Worm (Caenorhabditis elegans) whole organism, L3 larva: ENCODE results near the gene aqp-4.

Source experiments
- ZK546.5 ChIP-seq: sonication (generic microtip); optimal IDR thresholded peaks from 2 replicates; lab custom pipeline; 2017; ENCODE audit warnings: missing biosample characterization, missing genetic modification characterization
- ceh-16 ChIP-seq: sonication (generic microtip); optimal IDR thresholded peaks from 2 replicates; lab custom pipeline; 2017; ENCODE audit warnings: missing biosample characterization, missing genetic modification characterization
- ceh-9 ChIP-seq: sonication (generic microtip); optimal IDR thresholded peaks from 2 replicates; lab custom pipeline; 2018; ENCODE audit warnings: missing biosample characterization, missing genetic modification characterization
- egl-5 ChIP-seq: fragments of 150-350 bp; optimal IDR thresholded peaks from 2 replicates; lab custom pipeline; 2017; ENCODE audit warnings: missing biosample characterization, missing genetic modification reagents, missing genetic modification characterization, inconsistent platforms
- elt-1 ChIP-seq: fragments of 150-350 bp; optimal IDR thresholded peaks from 2 replicates; lab custom pipeline; 2014; ENCODE audit warnings: missing biosample characterization, missing genetic modification characterization
- elt-2 ChIP-seq: sonication (generic microtip); optimal IDR thresholded peaks from 2 replicates; lab custom pipeline; 2016; ENCODE audit warnings: missing genetic modification reagents, mild to moderate bottlenecking, missing genetic modification characterization, missing compliant biosample characterization
- eor-1 ChIP-seq, 2 experiments: fragments of 150-350 bp; optimal IDR thresholded peaks; 2 replicates each; lab custom pipeline; 2014 to 2018; ENCODE audit warnings: missing biosample characterization in 2 of 2, missing genetic modification characterization in 2 of 2
- fkh-10 ChIP-seq: sonication (generic microtip); optimal IDR thresholded peaks from 2 replicates; lab custom pipeline; 2017; ENCODE audit warnings: missing biosample characterization, missing genetic modification reagents, missing genetic modification characterization
- fkh-2 ChIP-seq: fragments of 150-350 bp; optimal IDR thresholded peaks from 2 replicates; lab custom pipeline; 2014; ENCODE audit warnings: missing biosample characterization, missing genetic modification reagents, missing genetic modification characterization
- fos-1 ChIP-seq: fragments of 150-350 bp; optimal IDR thresholded peaks from 2 replicates; lab custom pipeline; 2014; ENCODE audit warnings: missing biosample characterization, missing genetic modification characterization
- lin-15B ChIP-seq: fragments of 150-350 bp; optimal IDR thresholded peaks from 2 replicates; lab custom pipeline; 2014; ENCODE audit warnings: missing biosample characterization, missing genetic modification characterization
- lin-39 ChIP-seq: fragments of 150-350 bp; optimal IDR thresholded peaks from 2 replicates; lab custom pipeline; 2018; ENCODE audit warnings: missing biosample characterization, missing genetic modification reagents, missing genetic modification characterization
- lsy-12 ChIP-seq: sonication (generic microtip); optimal IDR thresholded peaks from 2 replicates; lab custom pipeline; 2016; ENCODE audit warnings: mild to moderate bottlenecking, missing genetic modification characterization, missing compliant biosample characterization
- mml-1 ChIP-seq: fragments of 150-350 bp; sonication (generic microtip); optimal IDR thresholded peaks from 3 replicates; lab custom pipeline; 2014; ENCODE audit warnings: missing biosample characterization, missing genetic modification characterization
- nfya-1 ChIP-seq: sonication (generic microtip); optimal IDR thresholded peaks from 2 replicates; lab custom pipeline; 2017; ENCODE audit warnings: missing genetic modification characterization, mild to moderate bottlenecking, missing compliant biosample characterization, antibody characterized with exemption, moderate library complexity; ENCODE audit not compliant: insufficient read depth
- nhr-11 ChIP-seq: fragments of 150-350 bp; optimal IDR thresholded peaks from 2 replicates; lab custom pipeline; 2014; ENCODE audit warnings: missing biosample characterization, missing genetic modification characterization
- nhr-12 ChIP-seq: fragments of 150-350 bp; optimal IDR thresholded peaks from 2 replicates; lab custom pipeline; 2014; ENCODE audit warnings: missing biosample characterization, missing genetic modification characterization
- nhr-23 ChIP-seq: fragments of 150-350 bp; optimal IDR thresholded peaks from 2 replicates; lab custom pipeline; 2014; ENCODE audit warnings: missing biosample characterization, missing genetic modification reagents, missing genetic modification characterization
- nhr-237 ChIP-seq: fragments of 150-350 bp; optimal IDR thresholded peaks from 2 replicates; lab custom pipeline; 2014; ENCODE audit warnings: missing biosample characterization, missing genetic modification characterization
- nhr-28 ChIP-seq: fragments of 150-350 bp; optimal IDR thresholded peaks from 2 replicates; lab custom pipeline; 2014; ENCODE audit warnings: missing biosample characterization, missing genetic modification characterization
- nhr-67 ChIP-seq: fragments of 150-350 bp; optimal IDR thresholded peaks from 2 replicates; lab custom pipeline; 2014; ENCODE audit warnings: missing biosample characterization, missing genetic modification characterization
- nhr-76 ChIP-seq: fragments of 150-350 bp; sonication (generic microtip); optimal IDR thresholded peaks from 5 replicates; lab custom pipeline; 2014; ENCODE audit warnings: missing biosample characterization, missing genetic modification characterization
- nhr-77 ChIP-seq: fragments of 150-350 bp; optimal IDR thresholded peaks from 2 replicates; lab custom pipeline; 2014; ENCODE audit warnings: missing biosample characterization, missing genetic modification characterization
- pqm-1 ChIP-seq: fragments of 150-350 bp; optimal IDR thresholded peaks from 2 replicates; lab custom pipeline; 2017; ENCODE audit warnings: missing biosample characterization, missing genetic modification characterization, inconsistent platforms
- snpc-4 ChIP-seq: fragments of 150-350 bp; optimal IDR thresholded peaks from 2 replicates; lab custom pipeline; 2014; ENCODE audit warnings: missing biosample characterization, missing genetic modification characterization
- tbx-2 ChIP-seq: sonication (generic microtip); optimal IDR thresholded peaks from 2 replicates; lab custom pipeline; 2016; ENCODE audit warnings: mild to moderate bottlenecking, missing genetic modification characterization, missing compliant biosample characterization
- zag-1 ChIP-seq: fragments of 150-350 bp; optimal IDR thresholded peaks from 2 replicates; lab custom pipeline; 2014; ENCODE audit warnings: missing biosample characterization, missing genetic modification characterization
- ztf-4 ChIP-seq: fragments of 150-350 bp; optimal IDR thresholded peaks from 2 replicates; lab custom pipeline; 2014; ENCODE audit warnings: missing biosample characterization, missing genetic modification characterization

aqp-4 gene

DNA sequence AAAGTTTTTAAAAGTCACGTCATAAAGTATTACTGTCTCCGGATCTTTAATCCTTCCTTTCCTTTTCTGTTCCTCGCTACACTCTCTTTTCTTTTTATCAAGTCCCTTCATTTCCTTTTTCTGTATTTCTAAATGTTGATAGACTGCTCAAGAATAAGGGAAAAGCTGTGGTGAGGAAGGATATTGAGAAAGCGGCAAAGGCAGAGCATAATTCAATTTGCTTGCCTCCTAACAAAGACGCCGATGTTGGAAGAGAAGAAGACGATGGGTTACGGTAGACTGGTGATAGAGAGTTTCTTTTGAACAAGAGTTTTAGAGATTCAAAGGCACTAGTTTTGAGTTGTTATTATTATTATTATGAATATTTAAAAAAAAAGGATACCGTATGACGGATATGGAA, 28.3 kb downstream of the aqp-4 start:
- peak; percentile 99 for TF ChIP-seq fkh-10 (GFP tag; lab: Kevin White, UChicago)
- no peak for TF ChIP-seq nhr-11 (tag; lab: Kevin White, UChicago)
- TF ChIP-seq nfya-1 (tag; lab: Kevin White, UChicago), result peak; percentile 64
- TF ChIP-seq eor-1 (tag; optimal IDR thresholded peaks at IDR 0.05; lab: Kevin White, UChicago), result no peak

DNA sequence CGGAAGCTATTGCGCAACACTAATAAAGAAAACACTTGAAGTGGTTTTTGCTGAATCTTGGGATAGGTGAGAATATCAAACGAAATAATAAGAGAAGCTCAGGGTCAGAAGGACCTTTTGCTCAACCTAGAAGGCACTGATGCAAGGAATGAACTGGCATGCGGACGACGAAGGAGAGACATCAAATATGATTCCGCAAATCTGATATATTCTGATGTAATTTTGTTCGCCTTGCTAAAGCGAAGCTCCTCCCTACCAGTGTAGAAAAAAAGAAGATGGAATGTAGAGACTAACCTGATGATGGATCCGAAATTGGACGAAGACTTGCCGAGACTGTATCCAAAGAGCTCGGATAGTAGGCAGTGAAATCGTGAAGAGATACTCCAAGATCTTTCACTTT, 30.6 kb downstream of the aqp-4 start:
- TF ChIP-seq zag-1 (tag; lab: Kevin White, UChicago) (no peak), fkh-10 (GFP tag; lab: Kevin White, UChicago) (peak; percentile 24)

DNA sequence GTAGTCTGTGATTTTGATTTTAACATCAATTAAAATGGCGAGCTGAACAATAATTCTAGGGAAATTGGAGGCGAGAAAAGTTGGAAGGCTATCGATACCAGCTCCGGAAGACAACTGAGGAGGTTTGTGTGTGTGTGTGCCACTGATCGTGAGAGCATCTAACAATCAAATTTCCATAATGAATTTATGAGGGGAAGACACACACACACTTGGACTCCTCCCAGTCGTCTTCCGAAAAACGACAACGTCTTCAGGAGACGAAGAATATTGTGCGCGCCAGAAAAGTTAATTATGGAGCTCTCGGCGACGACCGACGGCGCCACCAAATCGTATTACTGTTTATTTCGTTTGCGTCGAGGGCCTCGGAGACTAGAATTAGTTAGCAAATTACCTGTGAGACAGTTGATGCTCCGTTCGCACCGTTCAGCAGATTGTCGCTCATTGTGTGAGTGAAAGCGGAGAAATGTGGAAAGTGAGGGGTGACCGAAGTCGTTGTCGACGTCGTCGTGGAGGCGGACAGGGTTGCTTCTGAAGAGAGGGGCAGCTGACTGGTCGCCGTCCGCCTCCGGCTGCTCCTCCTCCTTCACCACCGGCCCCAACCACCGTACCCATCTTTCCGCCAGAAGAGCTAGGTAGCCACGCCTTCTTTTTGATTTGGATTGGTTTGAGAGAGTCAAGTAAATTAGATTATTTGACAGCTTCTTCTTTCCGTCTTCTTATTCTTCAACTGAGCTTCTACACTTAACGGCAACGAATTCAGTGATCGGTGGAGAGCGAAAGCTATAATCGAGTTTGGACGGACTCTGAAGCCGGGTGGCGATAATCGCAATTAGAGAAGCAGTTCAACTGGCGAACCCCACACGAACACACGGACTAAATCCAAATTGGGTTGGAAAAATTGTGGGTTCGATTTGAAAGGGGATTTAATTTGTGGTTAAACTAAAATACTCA, 31.7 kb downstream of the aqp-4 start, which contains the start of gene unc-42:
unc-42 (minus strand) TSS at position 564 of the 951 bp plus-strand sequence.
- TF ChIP-seq fkh-10 (GFP tag; lab: Kevin White, UChicago), result peak; percentile 56
- TF ChIP-seq nfya-1 (tag; lab: Kevin White, UChicago), result peak; percentile 61
- no peak for TF ChIP-seq lin-15B (tag; lab: Kevin White, UChicago)

DNA sequence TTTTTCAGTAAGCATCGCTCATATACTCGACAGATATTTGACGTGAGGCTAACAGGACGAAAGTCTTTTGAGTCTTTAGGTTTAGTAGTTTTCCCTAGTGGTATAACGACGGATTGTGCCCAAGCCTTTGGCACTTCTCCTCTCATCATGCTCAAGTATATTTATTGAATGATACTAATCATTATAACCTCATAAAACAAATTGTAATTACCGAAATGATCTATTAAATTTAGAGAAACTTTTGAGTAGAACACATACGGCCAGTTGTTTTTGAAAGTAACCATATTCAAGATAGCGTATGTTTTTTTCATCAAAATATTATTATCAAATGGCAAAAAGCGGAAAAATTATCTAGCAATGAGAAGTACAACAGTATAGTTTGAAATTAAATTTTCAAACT, 34.0 kb downstream of the aqp-4 start:
- no peak for TF ChIP-seq pqm-1 (tag; lab: Kevin White, UChicago)
- TF ChIP-seq lsy-12 (tag; lab: Kevin White, UChicago), result no peak
- TF ChIP-seq nhr-23 (tag; lab: Kevin White, UChicago), result no peak

DNA sequence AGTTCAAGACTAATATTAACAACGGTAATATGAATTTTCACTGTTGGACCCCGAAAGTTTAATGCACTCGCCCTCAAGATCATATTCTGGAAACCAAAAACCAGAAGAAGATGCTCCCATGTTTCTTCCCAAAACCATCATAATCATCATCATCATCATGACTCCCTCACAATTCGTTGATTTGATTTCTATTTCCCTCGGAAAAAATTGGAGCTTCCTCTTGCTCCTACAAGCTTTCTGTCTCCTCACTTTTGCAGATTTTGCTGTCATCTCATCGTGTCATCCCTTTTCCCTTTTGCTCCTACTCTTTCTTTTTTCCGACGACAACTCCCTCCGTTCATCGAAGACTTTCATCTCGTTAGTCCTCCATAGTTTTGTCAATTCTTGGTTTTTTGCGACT, 34.6 kb downstream of the aqp-4 start, which contains the start of gene F46B6.2:
F46B6.2 (plus strand) TSS at position 316 of the 400 bp plus-strand sequence.
- no peak for TF ChIP-seq nhr-237 (tag; lab: Kevin White, UChicago)
- TF ChIP-seq nhr-12, result no peak
- no peak for TF ChIP-seq nhr-23 (tag; lab: Kevin White, UChicago)
- no peak for TF ChIP-seq elt-2 (tag; lab: Kevin White, UChicago)
- no peak for TF ChIP-seq tbx-2 (tag; lab: Kevin White, UChicago)
- no peak for TF ChIP-seq nhr-28 (tag; lab: Kevin White, UChicago)
- no peak for TF ChIP-seq lin-39 (tag; lab: Kevin White, UChicago)
- TF ChIP-seq mml-1 (tag; lab: Kevin White, UChicago), result no peak
- no peak for TF ChIP-seq nhr-67
- TF ChIP-seq lin-15B (tag; lab: Kevin White, UChicago), result no peak
- no peak for TF ChIP-seq ztf-4
- no peak for TF ChIP-seq ZK546.5 (tag; lab: Kevin White, UChicago)
- no peak for TF ChIP-seq nhr-76
- TF ChIP-seq elt-1 (tag; lab: Kevin White, UChicago), result no peak

DNA sequence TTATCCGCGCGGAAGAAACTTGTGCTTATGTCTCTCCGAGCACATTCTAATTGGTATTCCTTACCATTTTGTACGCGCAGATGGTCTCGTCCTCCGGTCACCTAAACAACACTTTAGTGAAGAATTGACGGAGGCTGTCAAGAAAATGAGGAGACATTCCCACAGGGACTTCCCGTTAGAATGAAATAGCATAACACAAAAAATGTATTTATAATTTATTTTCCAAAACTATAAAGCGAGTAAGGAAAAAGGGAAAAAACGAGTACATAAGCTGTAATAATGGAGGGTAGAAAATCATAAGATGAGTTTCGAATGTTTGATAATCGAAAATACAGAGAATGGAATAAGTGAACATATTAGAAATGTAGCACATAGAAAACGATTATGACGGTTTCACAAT, 38.4 kb downstream of the aqp-4 start, which contains the start of gene F46B6.12:
F46B6.12 (minus strand) TSS at position 101 of the 400 bp plus-strand sequence.
- TF ChIP-seq snpc-4 (tag; lab: Kevin White, UChicago) (no peak), fkh-10 (GFP tag; lab: Kevin White, UChicago) (no peak), tbx-2 (tag; lab: Kevin White, UChicago) (no peak), ceh-16 (tag; lab: Kevin White, UChicago) (no peak), egl-5 (tag; lab: Kevin White, UChicago) (no peak), ceh-9 (no peak), zag-1 (tag; lab: Kevin White, UChicago) (no peak), ztf-4 (no peak), nhr-11 (tag; lab: Kevin White, UChicago) (no peak), nhr-77 (no peak), mml-1 (tag; lab: Kevin White, UChicago) (no peak), fkh-2 (tag; lab: Kevin White, UChicago) (no peak), nhr-76 (no peak)

DNA sequence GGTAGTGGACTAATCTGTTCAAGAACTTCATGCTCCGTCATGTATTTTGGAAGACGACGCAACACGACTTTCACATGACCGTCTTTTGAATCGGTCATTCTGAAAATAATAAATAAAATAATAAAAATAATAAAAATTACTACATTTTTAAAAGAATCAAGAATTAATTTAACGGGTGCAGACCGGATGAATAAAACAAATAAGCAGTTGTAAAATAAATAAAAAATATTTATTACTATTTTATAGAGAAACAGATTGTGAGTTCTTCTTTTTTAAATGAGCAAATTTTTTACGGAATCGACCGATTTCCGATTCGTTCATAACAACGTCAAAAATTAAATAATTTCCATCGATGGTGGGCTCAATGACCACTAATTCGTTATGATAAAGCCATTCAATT, 40.3 kb downstream of the aqp-4 start, which contains the start of gene smg-4:
smg-4 (minus strand) TSS at position 101 of the 400 bp plus-strand sequence.
- TF ChIP-seq ceh-16 (tag; lab: Kevin White, UChicago) (no peak), fos-1 (no peak), nhr-23 (tag; lab: Kevin White, UChicago) (no peak)
